Fruit fly (Drosophila melanogaster) whole organism, embryonic: ENCODE results near the gene htk.

Experiments used
- BEAF-32 ChIP-seq: fragments of 200-800 bp; sonication (Bioruptor generic); optimal IDR thresholded peaks from 3 replicates; lab custom pipeline; 2017; ENCODE audit warnings: missing biosample characterization, missing genetic modification characterization, mild to moderate bottlenecking, moderate library complexity, missing genetic modification reagents
- Bdp1 ChIP-seq: fragments of 200-800 bp; sonication (Bioruptor generic); optimal IDR thresholded peaks from 3 replicates; lab custom pipeline; 2016; ENCODE audit warnings: missing biosample characterization, missing genetic modification characterization
- CG10979 ChIP-seq: fragments of 200-800 bp; sonication (Bioruptor generic); optimal IDR thresholded peaks from 2 replicates; lab custom pipeline; 2018; ENCODE audit warnings: missing biosample characterization, mild to moderate bottlenecking, missing genetic modification characterization, moderate library complexity
- CG12659 ChIP-seq: fragments of 200-800 bp; sonication (Bioruptor generic); optimal IDR thresholded peaks from 3 replicates; lab custom pipeline; 2017; ENCODE audit warnings: mild to moderate bottlenecking, missing biosample characterization, missing genetic modification reagents, missing genetic modification characterization
- CG13287 ChIP-seq: fragments of 200-800 bp; sonication (Bioruptor generic); IDR thresholded peaks from 2 replicates; pipeline ENCODE4 v1.3.6; 2022; ENCODE audit warnings: missing biosample characterization, missing genetic modification characterization; ENCODE audit not compliant: partially characterized antibody
- CG13296 ChIP-seq: fragments of 200-800 bp; sonication (Bioruptor generic); optimal IDR thresholded peaks from 3 replicates; lab custom pipeline; 2018; ENCODE audit warnings: missing biosample characterization, mild to moderate bottlenecking, missing genetic modification characterization
- CG14014 ChIP-seq: fragments of 200-800 bp; sonication (Bioruptor generic); IDR thresholded peaks from 2 replicates; pipeline ENCODE4 v1.3.6; 2022; ENCODE audit warnings: missing biosample characterization, missing genetic modification characterization
- CG1529 ChIP-seq: fragments of 200-800 bp; sonication (Bioruptor generic); optimal IDR thresholded peaks from 3 replicates; lab custom pipeline; 2018; ENCODE audit warnings: missing biosample characterization, missing genetic modification characterization
- CG15479 ChIP-seq: fragments of 200-800 bp; sonication (Bioruptor generic); optimal IDR thresholded peaks from 3 replicates; lab custom pipeline; 2019; ENCODE audit warnings: missing biosample characterization, mild to moderate bottlenecking, missing genetic modification characterization, moderate library complexity
- CG16813 ChIP-seq: fragments of 200-800 bp; sonication (Bioruptor generic); IDR thresholded peaks from 3 replicates; pipeline ENCODE4 v1.3.6; 2022; ENCODE audit warnings: missing biosample characterization, missing genetic modification characterization; ENCODE audit not compliant: partially characterized antibody
- CG17186 ChIP-seq: fragments of 200-800 bp; sonication (Bioruptor generic); optimal IDR thresholded peaks from 3 replicates; lab custom pipeline; 2017; ENCODE audit warnings: missing biosample characterization, missing genetic modification reagents, missing genetic modification characterization
- CG34422 ChIP-seq: fragments of 200-800 bp; sonication (Bioruptor generic); IDR thresholded peaks from 3 replicates; pipeline ENCODE4 v1.3.6; 2022; ENCODE audit warnings: missing biosample characterization, missing genetic modification characterization
- CG3995 ChIP-seq: fragments of 200-800 bp; sonication (Bioruptor generic); optimal IDR thresholded peaks from 3 replicates; lab custom pipeline; 2016; ENCODE audit warnings: missing biosample characterization, missing genetic modification characterization
- CG6791 ChIP-seq: fragments of 200-800 bp; sonication (Bioruptor generic); IDR thresholded peaks from 3 replicates; pipeline ENCODE4 v1.3.6; 2022; ENCODE audit warnings: missing biosample characterization, missing genetic modification characterization; ENCODE audit not compliant: partially characterized antibody
- CG9797 ChIP-seq: fragments of 200-800 bp; sonication (Bioruptor generic); optimal IDR thresholded peaks from 3 replicates; lab custom pipeline; 2018; ENCODE audit warnings: missing biosample characterization, mild to moderate bottlenecking, missing genetic modification characterization
- CTCF ChIP-seq: fragments of 200-800 bp; sonication (Bioruptor generic); optimal IDR thresholded peaks from 2 replicates; lab custom pipeline; 2017; ENCODE audit warnings: missing biosample characterization, mild to moderate bottlenecking, missing genetic modification characterization, moderate library complexity
- CoRest ChIP-seq: fragments of 200-800 bp; sonication (Bioruptor generic); optimal IDR thresholded peaks from 3 replicates; lab custom pipeline; 2018; ENCODE audit warnings: missing biosample characterization, mild to moderate bottlenecking, missing genetic modification characterization, moderate library complexity
- Doc3 ChIP-seq: fragments of 200-800 bp; sonication (Bioruptor generic); IDR thresholded peaks from 3 replicates; pipeline ENCODE4 v1.3.6; 2022; ENCODE audit warnings: missing biosample characterization, missing genetic modification characterization; ENCODE audit not compliant: partially characterized antibody
- Fer3 ChIP-seq: fragments of 200-800 bp; sonication (Bioruptor generic); optimal IDR thresholded peaks from 2 replicates; lab custom pipeline; 2018; ENCODE audit warnings: missing biosample characterization, mild to moderate bottlenecking, missing genetic modification characterization, moderate library complexity
- Kr ChIP-seq: fragments of 200-800 bp; sonication (Bioruptor generic); optimal IDR thresholded peaks from 2 replicates; lab custom pipeline; 2017; ENCODE audit warnings: missing biosample characterization, mild to moderate bottlenecking, missing genetic modification characterization
- Lpt ChIP-seq: fragments of >200 bp; optimal IDR thresholded peaks from 2 replicates; lab custom pipeline; 2018; ENCODE audit warnings: missing biosample characterization, missing genetic modification characterization
- MBD-R2 ChIP-seq: fragments of 200-800 bp; sonication (Bioruptor generic); IDR thresholded peaks from 2 replicates; pipeline ENCODE4 v1.3.6; 2022; ENCODE audit warnings: missing biosample characterization, missing genetic modification characterization
- Max ChIP-seq: fragments of 200-800 bp; sonication (Bioruptor generic); optimal IDR thresholded peaks from 2 replicates; lab custom pipeline; 2016; ENCODE audit warnings: missing biosample characterization, mild to moderate bottlenecking, missing genetic modification characterization
- Neu2 ChIP-seq: fragments of 200-800 bp; sonication (Bioruptor generic); optimal IDR thresholded peaks from 3 replicates; lab custom pipeline; 2016; ENCODE audit warnings: missing biosample characterization, missing genetic modification characterization, borderline replicate concordance
- Pdp1 ChIP-seq, 2 experiments: fragments of 200-800 bp; sonication (Bioruptor generic); optimal IDR thresholded peaks; 3 replicates each; lab custom pipeline; 2016; ENCODE audit warnings: missing biosample characterization in 2 of 2, missing genetic modification characterization in 2 of 2, mild to moderate bottlenecking in 1 of 2, moderate library complexity in 1 of 2
- Ravus ChIP-seq: fragments of 200-800 bp; sonication (Bioruptor generic); IDR thresholded peaks from 2 replicates; pipeline ENCODE4 v1.3.6; 2022; ENCODE audit warnings: missing biosample characterization, missing genetic modification characterization
- Scr ChIP-seq: fragments of 200-800 bp; sonication (Bioruptor generic); IDR thresholded peaks from 2 replicates; pipeline ENCODE4 v1.3.6; 2022; ENCODE audit warnings: missing biosample characterization, missing genetic modification characterization; ENCODE audit not compliant: partially characterized antibody
- Sin3A ChIP-seq: fragments of >200 bp; optimal IDR thresholded peaks from 2 replicates; lab custom pipeline; 2018
- Sry-δ ChIP-seq: fragments of 200-800 bp; sonication (Bioruptor generic); optimal IDR thresholded peaks from 2 replicates; lab custom pipeline; 2016; ENCODE audit warnings: missing biosample characterization, missing genetic modification characterization
- Vsx1 ChIP-seq: fragments of 200-800 bp; sonication (Bioruptor generic); optimal IDR thresholded peaks from 2 replicates; lab custom pipeline; 2017; ENCODE audit warnings: missing biosample characterization, mild to moderate bottlenecking, missing genetic modification characterization, missing genetic modification reagents
- YL-1 ChIP-seq: fragments of 200-800 bp; sonication (Bioruptor generic); optimal IDR thresholded peaks from 3 replicates; lab custom pipeline; 2017; ENCODE audit warnings: missing biosample characterization, mild to moderate bottlenecking, missing genetic modification characterization
- ato ChIP-seq: fragments of 200-800 bp; sonication (Bioruptor generic); IDR thresholded peaks from 2 replicates; pipeline ENCODE4 v1.3.6; 2022; ENCODE audit warnings: missing biosample characterization, missing genetic modification characterization; ENCODE audit not compliant: partially characterized antibody
- az2 ChIP-seq: fragments of 200-800 bp; sonication (Bioruptor generic); optimal IDR thresholded peaks from 3 replicates; lab custom pipeline; 2016; ENCODE audit warnings: missing biosample characterization, missing genetic modification characterization
- caup ChIP-seq: fragments of 200-800 bp; sonication (Bioruptor generic); optimal IDR thresholded peaks from 3 replicates; lab custom pipeline; 2017; ENCODE audit warnings: missing biosample characterization, mild to moderate bottlenecking, missing genetic modification characterization, moderate library complexity; ENCODE audit not compliant: severe bottlenecking
- chinmo ChIP-seq: fragments of 200-800 bp; sonication (Bioruptor generic); IDR thresholded peaks from 4 replicates; pipeline ENCODE4 v1.3.6; 2022; ENCODE audit warnings: missing biosample characterization, missing genetic modification characterization; ENCODE audit not compliant: partially characterized antibody
- dmrt11E ChIP-seq: fragments of 200-800 bp; sonication (Bioruptor generic); optimal IDR thresholded peaks from 3 replicates; lab custom pipeline; 2018; ENCODE audit warnings: missing biosample characterization, mild to moderate bottlenecking, missing genetic modification characterization, moderate library complexity
- eyg ChIP-seq: fragments of 200-800 bp; sonication (Bioruptor generic); optimal IDR thresholded peaks from 3 replicates; lab custom pipeline; 2016; ENCODE audit warnings: missing biosample characterization, missing genetic modification characterization
- gfzf ChIP-seq: fragments of 200-800 bp; sonication (Bioruptor generic); optimal IDR thresholded peaks from 2 replicates; lab custom pipeline; 2016; ENCODE audit warnings: missing biosample characterization, mild to moderate bottlenecking, missing genetic modification characterization, moderate library complexity
- hbn ChIP-seq: fragments of 200-800 bp; sonication (Bioruptor generic); IDR thresholded peaks from 2 replicates; pipeline ENCODE4 v1.3.6; 2022; ENCODE audit warnings: missing biosample characterization, missing genetic modification characterization; ENCODE audit not compliant: partially characterized antibody
- ken ChIP-seq: fragments of 200-800 bp; sonication (Bioruptor generic); IDR thresholded peaks from 3 replicates; pipeline ENCODE4 v1.3.6; 2022; ENCODE audit warnings: missing biosample characterization, missing genetic modification characterization
- nmo ChIP-seq: fragments of 200-800 bp; sonication (Bioruptor generic); optimal IDR thresholded peaks from 2 replicates; lab custom pipeline; 2018; ENCODE audit warnings: missing biosample characterization, mild to moderate bottlenecking, missing genetic modification characterization, moderate library complexity
- ranshi ChIP-seq: fragments of 200-800 bp; sonication (Bioruptor generic); IDR thresholded peaks from 2 replicates; pipeline ENCODE4 v1.3.6; 2022; ENCODE audit warnings: missing biosample characterization, missing genetic modification characterization
- repo ChIP-seq: fragments of 200-800 bp; sonication (Bioruptor generic); optimal IDR thresholded peaks from 2 replicates; lab custom pipeline; 2016; ENCODE audit warnings: missing biosample characterization, missing genetic modification characterization
- ro ChIP-seq: fragments of 200-800 bp; sonication (Bioruptor generic); IDR thresholded peaks from 2 replicates; pipeline ENCODE4 v1.3.6; 2022; ENCODE audit warnings: missing biosample characterization, missing genetic modification characterization
- sens ChIP-seq: fragments of 200-800 bp; sonication (Bioruptor generic); peaks from one replicate; lab custom pipeline; 2016; ENCODE audit warnings: missing biosample characterization, missing genetic modification characterization
- slou ChIP-seq: fragments of 200-800 bp; sonication (Bioruptor generic); optimal IDR thresholded peaks from 3 replicates; lab custom pipeline; 2016; ENCODE audit warnings: missing biosample characterization, missing genetic modification characterization
- tio ChIP-seq: fragments of 200-800 bp; sonication (Bioruptor generic); optimal IDR thresholded peaks from 2 replicates; lab custom pipeline; 2017; ENCODE audit warnings: missing biosample characterization, missing genetic modification characterization, inconsistent platforms
- tx ChIP-seq: fragments of 200-800 bp; sonication (Bioruptor generic); optimal IDR thresholded peaks from 2 replicates; lab custom pipeline; 2016; ENCODE audit warnings: missing biosample characterization, missing genetic modification characterization
- vvl ChIP-seq: fragments of 200-800 bp; sonication (Bioruptor generic); IDR thresholded peaks from 2 replicates; pipeline ENCODE4 v1.3.6; 2022; ENCODE audit warnings: missing biosample characterization, missing genetic modification characterization
- zen2 ChIP-seq: fragments of 200-800 bp; sonication (Bioruptor generic); IDR thresholded peaks from 3 replicates; pipeline ENCODE4 v1.3.6; 2022; ENCODE audit warnings: missing biosample characterization, missing genetic modification characterization; ENCODE audit not compliant: partially characterized antibody

The htk gene

dm6 chrX:18830396-18830795 lies 13.1 kb upstream of the htk start, which contains the start of gene CG7101 (continued):
- TF ChIP-seq MBD-R2 (GFP tag; lab: Robert Waterston, UW) = peak; percentile 78
- TF ChIP-seq chinmo (GFP tag; lab: Robert Waterston, UW) = 0 out of 4 replicates have a peak, but pooled peaks have one; percentile 76
- peak; percentile 2 for TF ChIP-seq nmo (GFP tag; lab: Kevin White, UChicago)
- TF ChIP-seq Scr (GFP tag; lab: Robert Waterston, UW) = peak; percentile 69
- peak; percentile 9 for TF ChIP-seq Sin3A (lab: Kevin White, UChicago)
- TF ChIP-seq BEAF-32 = peak; percentile 60
- no peak for TF ChIP-seq CG10979
- TF ChIP-seq CG3995 (GFP tag; lab: Kevin White, UChicago) = peak; percentile 94
- TF ChIP-seq CG16813 (GFP tag; lab: Robert Waterston, UW) = peak; percentile 57
- peak; percentile 70 for TF ChIP-seq gfzf
- peak; percentile 19 for TF ChIP-seq CTCF (GFP tag; lab: Kevin White, UChicago)
- TF ChIP-seq YL-1 (GFP tag; lab: Kevin White, UChicago) = peak; percentile 6
- peak; percentile 33 for TF ChIP-seq sens
- TF ChIP-seq caup (GFP tag; lab: Kevin White, UChicago) = no peak
- no peak for TF ChIP-seq Fer3 (tag; lab: Kevin White, UChicago)
- peak; percentile 72 for TF ChIP-seq CG9797 (GFP tag; lab: Kevin White, UChicago)
- peak; percentile 46 for TF ChIP-seq CG17186 (GFP tag; lab: Kevin White, UChicago)
- peak; percentile 47 for TF ChIP-seq CG12659 (GFP tag; lab: Kevin White, UChicago)
- peak; percentile 72 for TF ChIP-seq ato (GFP tag; lab: Robert Waterston, UW)
- TF ChIP-seq CG34422 (GFP tag; lab: Robert Waterston, UW) = peak; percentile 89
- TF ChIP-seq Pdp1 (GFP tag; optimal IDR thresholded peaks at IDR 0.05; lab: Kevin White, UChicago) = peak in 1 of 2 experiments; percentile 37
- no peak for TF ChIP-seq CG15479 (GFP tag; lab: Kevin White, UChicago)
- peak; percentile 48; the same call in 1 of the 3 replicates for TF ChIP-seq zen2 (GFP tag; lab: Robert Waterston, UW)
- no peak for TF ChIP-seq CG1529 (GFP tag; lab: Kevin White, UChicago)
- TF ChIP-seq CG13287 (GFP tag; lab: Robert Waterston, UW) = peak; percentile 79
- TF ChIP-seq CoRest (tag; lab: Kevin White, UChicago) = peak; percentile 19
- TF ChIP-seq slou (GFP tag; lab: Kevin White, UChicago) = no peak
- TF ChIP-seq hbn (GFP tag; lab: Robert Waterston, UW) = peak; percentile 59; the same call in 1 of the 2 replicates
- TF ChIP-seq Sry-δ (GFP tag; lab: Kevin White, UChicago) = peak; percentile 64
- TF ChIP-seq CG6791 (GFP tag; lab: Robert Waterston, UW) = peak; percentile 74

- TF ChIP-seq CG13296 (GFP tag; lab: Kevin White, UChicago) = peak; percentile 9
- no peak for TF ChIP-seq MBD-R2 (GFP tag; lab: Robert Waterston, UW)
- no peak for TF ChIP-seq az2
- no peak for TF ChIP-seq Vsx1 (GFP tag; lab: Kevin White, UChicago)
- no peak for TF ChIP-seq tio (GFP tag; lab: Kevin White, UChicago)
- no peak for TF ChIP-seq Max (GFP tag; lab: Kevin White, UChicago)
- TF ChIP-seq Lpt (GFP tag; lab: Kevin White, UChicago) = no peak
- TF ChIP-seq CG14014 (GFP tag; lab: Robert Waterston, UW) = no peak
- TF ChIP-seq Kr (GFP tag; lab: Kevin White, UChicago) = no peak
- no peak for TF ChIP-seq ken (GFP tag; lab: Robert Waterston, UW)
- TF ChIP-seq Neu2 (GFP tag; lab: Kevin White, UChicago) = no peak
- no peak for TF ChIP-seq Doc3 (GFP tag; lab: Robert Waterston, UW)
- no peak for TF ChIP-seq dmrt11E (tag; lab: Kevin White, UChicago)
- TF ChIP-seq eyg (GFP tag; lab: Kevin White, UChicago) = no peak
- TF ChIP-seq ranshi (GFP tag; lab: Robert Waterston, UW) = no peak
- no peak for TF ChIP-seq vvl (GFP tag; lab: Robert Waterston, UW)
- TF ChIP-seq repo = no peak
- TF ChIP-seq Ravus (GFP tag; lab: Robert Waterston, UW) = no peak
- TF ChIP-seq tx = no peak
- no peak for TF ChIP-seq ro (GFP tag; lab: Robert Waterston, UW)
- TF ChIP-seq Bdp1 = no peak
These were observed 11.1 kb upstream of the htk start, which contains the start of gene Pvf1 for dm6 chrX:18832371-18832852. Pvf1 (plus strand) TSS chrX:18832682.
